Fruit fly (Drosophila melanogaster) whole organism, embryonic: ENCODE results near the gene AcCoAS.
A peak's percentile ranks its signal among the peaks of the same experiment; 100 is the strongest.

Source experiments
- Adf1 ChIP-seq: fragments of 200-800 bp; sonication (Bioruptor generic); IDR thresholded peaks from 2 replicates; pipeline ENCODE4 v1.3.6; 2022; ENCODE audit warnings: missing biosample characterization, missing genetic modification characterization
- CG1024 ChIP-seq: fragments of 200-800 bp; sonication (Bioruptor generic); IDR thresholded peaks from 2 replicates; pipeline ENCODE4 v1.3.6; 2022; ENCODE audit warnings: missing biosample characterization, missing genetic modification characterization
- CG10366 ChIP-seq: fragments of 200-800 bp; sonication (Bioruptor generic); IDR thresholded peaks from 2 replicates; pipeline ENCODE4 v1.3.6; 2022; ENCODE audit warnings: missing biosample characterization, missing genetic modification characterization
- CG10543 ChIP-seq: fragments of 200-800 bp; sonication (Bioruptor generic); optimal IDR thresholded peaks from 3 replicates; lab custom pipeline; 2017; ENCODE audit warnings: missing biosample characterization, mild to moderate bottlenecking, missing genetic modification characterization, moderate library complexity
- CG12219 ChIP-seq: fragments of 200-800 bp; sonication (Bioruptor generic); optimal IDR thresholded peaks from 3 replicates; lab custom pipeline; 2018; ENCODE audit warnings: missing biosample characterization, mild to moderate bottlenecking, missing genetic modification characterization
- CG1233 ChIP-seq: fragments of 200-800 bp; sonication (Bioruptor generic); optimal IDR thresholded peaks from 4 replicates; lab custom pipeline; 2018; ENCODE audit warnings: missing biosample characterization, mild to moderate bottlenecking, missing genetic modification characterization
- CG12391 ChIP-seq: fragments of 200-800 bp; sonication (Bioruptor generic); optimal IDR thresholded peaks from 3 replicates; lab custom pipeline; 2018; ENCODE audit warnings: missing biosample characterization, mild to moderate bottlenecking, missing genetic modification characterization, moderate library complexity
- CG13287 ChIP-seq: fragments of 200-800 bp; sonication (Bioruptor generic); IDR thresholded peaks from 2 replicates; pipeline ENCODE4 v1.3.6; 2022; ENCODE audit warnings: missing biosample characterization, missing genetic modification characterization; ENCODE audit not compliant: partially characterized antibody
- CG13894 ChIP-seq: fragments of 200-800 bp; sonication (Bioruptor generic); optimal IDR thresholded peaks from 3 replicates; lab custom pipeline; 2018; ENCODE audit warnings: missing biosample characterization, mild to moderate bottlenecking, missing genetic modification characterization, moderate library complexity
- CG18011 ChIP-seq: fragments of 200-800 bp; sonication (Bioruptor generic); optimal IDR thresholded peaks from 2 replicates; lab custom pipeline; 2017; ENCODE audit warnings: missing biosample characterization, missing genetic modification characterization, mild to moderate bottlenecking, moderate library complexity, missing genotype
- CG18619 ChIP-seq: fragments of 200-800 bp; sonication (Bioruptor generic); optimal IDR thresholded peaks from 3 replicates; lab custom pipeline; 2017; ENCODE audit warnings: missing biosample characterization, mild to moderate bottlenecking, missing genetic modification characterization
- CG2202 ChIP-seq: fragments of 200-800 bp; sonication (Bioruptor generic); optimal IDR thresholded peaks from 2 replicates; lab custom pipeline; 2018; ENCODE audit warnings: missing biosample characterization, mild to moderate bottlenecking, missing genetic modification characterization
- CG3847 ChIP-seq: fragments of 200-800 bp; sonication (Bioruptor generic); IDR thresholded peaks from 2 replicates; pipeline ENCODE4 v1.3.6; 2022; ENCODE audit warnings: missing biosample characterization, missing genetic modification characterization
- CG43689 ChIP-seq: fragments of 200-800 bp; sonication (Bioruptor generic); IDR thresholded peaks from 2 replicates; pipeline ENCODE4 v1.3.6; 2022; ENCODE audit warnings: missing biosample characterization, missing genetic modification characterization
- CG6654 ChIP-seq: fragments of 200-800 bp; sonication (Bioruptor generic); optimal IDR thresholded peaks from 2 replicates; lab custom pipeline; 2017; ENCODE audit warnings: missing biosample characterization, mild to moderate bottlenecking, missing genetic modification characterization
- CG6791 ChIP-seq: fragments of 200-800 bp; sonication (Bioruptor generic); IDR thresholded peaks from 3 replicates; pipeline ENCODE4 v1.3.6; 2022; ENCODE audit warnings: missing biosample characterization, missing genetic modification characterization; ENCODE audit not compliant: partially characterized antibody
- CG7839 ChIP-seq: fragments of 200-800 bp; sonication (Bioruptor generic); optimal IDR thresholded peaks from 3 replicates; lab custom pipeline; 2018; ENCODE audit warnings: missing biosample characterization, mild to moderate bottlenecking, missing genetic modification characterization, moderate library complexity
- CTCF ChIP-seq: fragments of 200-800 bp; sonication (Bioruptor generic); optimal IDR thresholded peaks from 2 replicates; lab custom pipeline; 2017; ENCODE audit warnings: missing biosample characterization, mild to moderate bottlenecking, missing genetic modification characterization, moderate library complexity
- Doc2 ChIP-seq: fragments of 200-800 bp; sonication (Bioruptor generic); IDR thresholded peaks from 2 replicates; pipeline ENCODE4 v1.3.6; 2022; ENCODE audit warnings: missing biosample characterization, missing genetic modification characterization
- Gsc ChIP-seq: fragments of 200-800 bp; sonication (Bioruptor generic); IDR thresholded peaks from 2 replicates; pipeline ENCODE4 v1.3.6; 2022; ENCODE audit warnings: missing biosample characterization, missing genetic modification characterization
- H15 ChIP-seq: fragments of 200-800 bp; sonication (Bioruptor generic); IDR thresholded peaks from 3 replicates; pipeline ENCODE4 v1.3.6; 2022; ENCODE audit warnings: missing biosample characterization, missing genetic modification characterization
- Lim3 ChIP-seq: fragments of 200-800 bp; sonication (Bioruptor generic); IDR thresholded peaks from 2 replicates; pipeline ENCODE4 v1.3.6; 2022; ENCODE audit warnings: missing biosample characterization, missing genetic modification characterization
- Mad ChIP-seq: fragments of 200-800 bp; sonication (Bioruptor generic); optimal IDR thresholded peaks from 2 replicates; lab custom pipeline; 2016; ENCODE audit warnings: missing biosample characterization, missing genetic modification characterization
- Med ChIP-seq: fragments of 200-800 bp; sonication (Bioruptor generic); peaks from one replicate; lab custom pipeline; 2016; ENCODE audit warnings: missing biosample characterization, missing genetic modification characterization, mild to moderate bottlenecking, inconsistent platforms, moderate library complexity
- Myb ChIP-seq: fragments of 200-800 bp; sonication (Bioruptor generic); optimal IDR thresholded peaks from 2 replicates; lab custom pipeline; 2016; ENCODE audit warnings: missing biosample characterization, missing genetic modification characterization
- PHDP ChIP-seq: fragments of 200-800 bp; sonication (Bioruptor generic); optimal IDR thresholded peaks from 3 replicates; lab custom pipeline; 2018; ENCODE audit warnings: missing biosample characterization, mild to moderate bottlenecking, missing genetic modification characterization, moderate library complexity
- Scr ChIP-seq: fragments of 200-800 bp; sonication (Bioruptor generic); IDR thresholded peaks from 2 replicates; pipeline ENCODE4 v1.3.6; 2022; ENCODE audit warnings: missing biosample characterization, missing genetic modification characterization; ENCODE audit not compliant: partially characterized antibody
- Vsx1 ChIP-seq: fragments of 200-800 bp; sonication (Bioruptor generic); optimal IDR thresholded peaks from 2 replicates; lab custom pipeline; 2017; ENCODE audit warnings: missing biosample characterization, mild to moderate bottlenecking, missing genetic modification characterization, missing genetic modification reagents
- ase ChIP-seq: fragments of 200-800 bp; sonication (Bioruptor generic); IDR thresholded peaks from 3 replicates; pipeline ENCODE4 v1.3.6; 2022; ENCODE audit warnings: missing biosample characterization, missing genetic modification characterization
- crc ChIP-seq: fragments of 200-800 bp; sonication (Bioruptor generic); optimal IDR thresholded peaks from 2 replicates; lab custom pipeline; 2016; ENCODE audit warnings: missing biosample characterization, missing genetic modification characterization
- croc ChIP-seq: fragments of 200-800 bp; sonication (Bioruptor generic); conservative IDR thresholded peaks from 3 replicates; pipeline ENCODE4 v1.3.6; 2022; ENCODE audit warnings: missing biosample characterization, missing genetic modification characterization
- danr ChIP-seq: fragments of 200-800 bp; sonication (Bioruptor generic); IDR thresholded peaks from 2 replicates; pipeline ENCODE4 v1.3.6; 2022; ENCODE audit warnings: missing biosample characterization, missing genetic modification characterization
- en ChIP-seq: fragments of 200-800 bp; sonication (Bioruptor generic); optimal IDR thresholded peaks from 2 replicates; lab custom pipeline; 2016; ENCODE audit warnings: missing biosample characterization, missing genetic modification characterization
- fd102C ChIP-seq: fragments of 200-800 bp; sonication (Bioruptor generic); optimal IDR thresholded peaks from 2 replicates; lab custom pipeline; 2018; ENCODE audit warnings: missing biosample characterization, mild to moderate bottlenecking, missing genetic modification characterization, moderate library complexity
- kni ChIP-seq: fragments of 200-800 bp; sonication (Bioruptor generic); optimal IDR thresholded peaks from 3 replicates; lab custom pipeline; 2017; ENCODE audit warnings: mild to moderate bottlenecking, missing biosample characterization, missing genetic modification reagents, missing genetic modification characterization
- lola ChIP-seq, 3 experiments: fragments of >200 bp in 2 of 3; fragments of 200-800 bp in 1 of 3; sonication (Bioruptor generic) in 1 of 3; optimal IDR thresholded peaks; 2 replicates each; lab custom pipeline; 2017 to 2019; ENCODE audit warnings: missing biosample characterization in 3 of 3, missing genetic modification characterization in 3 of 3, mild to moderate bottlenecking in 1 of 3, moderate library complexity in 1 of 3
- pb ChIP-seq: fragments of 200-800 bp; sonication (Bioruptor generic); optimal IDR thresholded peaks from 3 replicates; lab custom pipeline; 2016; ENCODE audit warnings: missing biosample characterization, missing genetic modification characterization
- pfk ChIP-seq: fragments of 200-800 bp; sonication (Bioruptor generic); optimal IDR thresholded peaks from 2 replicates; lab custom pipeline; 2018; ENCODE audit warnings: missing biosample characterization, mild to moderate bottlenecking, missing genetic modification characterization, moderate library complexity
- pros ChIP-seq: fragments of 200-800 bp; sonication (Bioruptor generic); optimal IDR thresholded peaks from 3 replicates; lab custom pipeline; 2019; ENCODE audit warnings: missing biosample characterization, mild to moderate bottlenecking, missing genetic modification characterization, moderate library complexity
- shn ChIP-seq: fragments of 200-800 bp; sonication (Bioruptor generic); optimal IDR thresholded peaks from 3 replicates; lab custom pipeline; 2016; ENCODE audit warnings: missing biosample characterization, missing genetic modification characterization
- sisA ChIP-seq: fragments of 200-800 bp; sonication (Bioruptor generic); IDR thresholded peaks from 2 replicates; pipeline ENCODE4 v1.3.6; 2022; ENCODE audit warnings: missing biosample characterization, missing genetic modification characterization
- so ChIP-seq: fragments of 200-800 bp; sonication (Bioruptor generic); IDR thresholded peaks from 3 replicates; pipeline ENCODE4 v1.3.6; 2022; ENCODE audit warnings: missing biosample characterization, missing genetic modification characterization
- stwl ChIP-seq: fragments of 200-800 bp; sonication (Bioruptor generic); optimal IDR thresholded peaks from 3 replicates; lab custom pipeline; 2018; ENCODE audit warnings: missing biosample characterization, mild to moderate bottlenecking, missing genetic modification characterization, moderate library complexity
- tap ChIP-seq: fragments of 200-800 bp; optimal IDR thresholded peaks from 3 replicates; lab custom pipeline; 2019; ENCODE audit warnings: missing biosample characterization, mild to moderate bottlenecking, missing genetic modification characterization, moderate library complexity
- tup ChIP-seq: fragments of 200-800 bp; sonication (Bioruptor generic); optimal IDR thresholded peaks from 2 replicates; lab custom pipeline; 2016; ENCODE audit warnings: missing biosample characterization, mild to moderate bottlenecking, missing genetic modification characterization, moderate library complexity
- twi ChIP-seq: fragments of 200-800 bp; optimal IDR thresholded peaks from 2 replicates; lab custom pipeline; 2019; ENCODE audit warnings: missing biosample characterization, mild to moderate bottlenecking, missing genetic modification characterization, moderate library complexity
- z ChIP-seq: fragments of 200-800 bp; sonication (Bioruptor generic); IDR thresholded peaks from 3 replicates; pipeline ENCODE4 v1.3.6; 2022; ENCODE audit warnings: missing biosample characterization, missing genetic modification characterization

Gene AcCoAS

DNA sequence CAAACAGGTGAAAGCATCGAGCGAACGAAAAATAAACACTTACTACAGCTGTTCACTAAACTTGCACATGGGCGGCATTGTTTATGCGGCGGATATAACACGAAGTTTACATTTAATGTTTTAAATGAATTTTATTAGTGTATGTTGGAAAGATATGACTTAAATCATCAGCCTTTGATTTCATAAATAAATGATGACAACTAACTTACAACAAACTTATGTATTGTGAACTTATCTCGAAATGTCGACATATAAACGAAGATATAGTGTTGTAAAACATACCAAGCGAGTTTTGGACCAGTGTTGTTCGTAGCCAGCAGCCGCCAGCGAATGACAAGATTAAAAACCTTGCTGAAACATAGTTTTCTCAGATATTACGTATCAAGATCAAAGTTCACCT is 24.4 kb upstream of the AcCoAS start, which contains the start of the genes CG11309 and CG7632 (continued):
- TF ChIP-seq CG3847 (GFP tag; lab: Robert Waterston, UW) = peak; percentile 97
- peak; percentile 99 for TF ChIP-seq en (GFP tag; lab: Kevin White, UChicago)
- peak; percentile 100 for TF ChIP-seq CG12219 (GFP tag; lab: Kevin White, UChicago)
- TF ChIP-seq CG18011 (GFP tag; lab: Kevin White, UChicago) = peak; percentile 93
- TF ChIP-seq tup = peak; percentile 98
- TF ChIP-seq CG18619 = peak; percentile 99
- TF ChIP-seq CG7839 (tag; lab: Kevin White, UChicago) = peak; percentile 99
- peak; percentile 97 for TF ChIP-seq pros (GFP tag; lab: Kevin White, UChicago)
- TF ChIP-seq croc (GFP tag; lab: Robert Waterston, UW) = peak; percentile 96
- TF ChIP-seq lola (GFP tag; optimal IDR thresholded peaks at IDR 0.05; lab: Kevin White, UChicago) = peak in 1 of 3 experiments; percentile 100
- peak; percentile 100 for TF ChIP-seq Med
- peak; percentile 94 for TF ChIP-seq CG6654 (GFP tag; lab: Kevin White, UChicago)
- peak; percentile 100 for TF ChIP-seq CG2202 (tag; lab: Kevin White, UChicago)
- peak; percentile 100 for TF ChIP-seq tap
- TF ChIP-seq twi (tag; lab: Kevin White, UChicago) = peak; percentile 99
- peak; percentile 97 for TF ChIP-seq ase (GFP tag; lab: Robert Waterston, UW)
- peak; percentile 99 for TF ChIP-seq CG1233
- peak; percentile 99 for TF ChIP-seq so (GFP tag; lab: Robert Waterston, UW)
- peak; percentile 98 for TF ChIP-seq Vsx1 (GFP tag; lab: Kevin White, UChicago)
- peak; percentile 98 for TF ChIP-seq pb (GFP tag; lab: Kevin White, UChicago)
- TF ChIP-seq Doc2 (GFP tag; lab: Robert Waterston, UW) = peak; percentile 80
- peak; percentile 100 for TF ChIP-seq CG12391 (tag; lab: Kevin White, UChicago)
- peak; percentile 96 for TF ChIP-seq H15 (GFP tag; lab: Robert Waterston, UW)
- TF ChIP-seq Gsc = peak; percentile 61; the same call in 1 of the 2 replicates
- peak; percentile 98 for TF ChIP-seq fd102C (GFP tag; lab: Kevin White, UChicago)
- TF ChIP-seq Scr (GFP tag; lab: Robert Waterston, UW) = peak; percentile 39
- TF ChIP-seq danr = peak; percentile 88
- peak; percentile 95 for TF ChIP-seq CG1024 (GFP tag; lab: Robert Waterston, UW)
- peak; percentile 97 for TF ChIP-seq CG10366 (GFP tag; lab: Robert Waterston, UW)
- TF ChIP-seq Myb (GFP tag; lab: Kevin White, UChicago) = peak; percentile 89
- peak; percentile 100 for TF ChIP-seq PHDP
- peak; percentile 98 for TF ChIP-seq Mad (GFP tag; lab: Kevin White, UChicago)
- peak; percentile 99 for TF ChIP-seq CG13894 (tag; lab: Kevin White, UChicago)
- peak; percentile 98 for TF ChIP-seq crc (GFP tag; lab: Kevin White, UChicago)
- TF ChIP-seq shn = peak; percentile 95
- TF ChIP-seq CG43689 (GFP tag; lab: Robert Waterston, UW) = peak; percentile 92
- TF ChIP-seq z (GFP tag; lab: Robert Waterston, UW) = peak; percentile 82; the same call in 2 of the 3 replicates
- peak; percentile 100 for TF ChIP-seq kni (GFP tag; lab: Kevin White, UChicago)
- TF ChIP-seq CTCF (GFP tag; lab: Kevin White, UChicago) = peak; percentile 81
- TF ChIP-seq CG6791 = 0 out of 3 replicates have a peak, but pooled peaks have one; percentile 33
- TF ChIP-seq CG10543 (GFP tag; lab: Kevin White, UChicago) = peak; percentile 100
- TF ChIP-seq sisA (GFP tag; lab: Robert Waterston, UW) = peak; percentile 92
- peak; percentile 66 for TF ChIP-seq Lim3
- TF ChIP-seq pfk (GFP tag; lab: Kevin White, UChicago) = peak; percentile 88
- peak; percentile 73 for TF ChIP-seq CG13287 (GFP tag; lab: Robert Waterston, UW)
- peak; percentile 99 for TF ChIP-seq stwl (tag; lab: Kevin White, UChicago)
- peak; percentile 83 for TF ChIP-seq Adf1
